Worm (Caenorhabditis elegans) whole organism, early embryonic: Measurements from ENCODE around the gene W04E12.3.

ENCODE experiments used
- aly-1 ChIP-seq: sonication (generic microtip); optimal IDR thresholded peaks from 2 replicates; lab custom pipeline; 2016; ENCODE audit warnings: missing genetic modification characterization, missing compliant biosample characterization
- ama-1 ChIP-seq: fragments of 150-350 bp; optimal IDR thresholded peaks from 2 replicates; lab custom pipeline; 2014
- hmbx-1 ChIP-seq: sonication (generic microtip); optimal IDR thresholded peaks from 2 replicates; lab custom pipeline; 2016; ENCODE audit warnings: mild to moderate bottlenecking, missing genetic modification characterization, missing compliant biosample characterization
- pes-1 ChIP-seq: fragments of 200-800 bp; sonication (Bioruptor generic); IDR thresholded peaks from 2 replicates; pipeline ENCODE4 v1.3.6; 2022; ENCODE audit warnings: missing genetic modification reagents, missing genetic modification characterization, missing compliant biosample characterization
- tbx-11 ChIP-seq: fragments of 200-800 bp; sonication (Bioruptor generic); IDR thresholded peaks from 2 replicates; pipeline ENCODE4 v1.3.6; 2022; ENCODE audit warnings: missing genetic modification characterization, missing compliant biosample characterization

DNA sequence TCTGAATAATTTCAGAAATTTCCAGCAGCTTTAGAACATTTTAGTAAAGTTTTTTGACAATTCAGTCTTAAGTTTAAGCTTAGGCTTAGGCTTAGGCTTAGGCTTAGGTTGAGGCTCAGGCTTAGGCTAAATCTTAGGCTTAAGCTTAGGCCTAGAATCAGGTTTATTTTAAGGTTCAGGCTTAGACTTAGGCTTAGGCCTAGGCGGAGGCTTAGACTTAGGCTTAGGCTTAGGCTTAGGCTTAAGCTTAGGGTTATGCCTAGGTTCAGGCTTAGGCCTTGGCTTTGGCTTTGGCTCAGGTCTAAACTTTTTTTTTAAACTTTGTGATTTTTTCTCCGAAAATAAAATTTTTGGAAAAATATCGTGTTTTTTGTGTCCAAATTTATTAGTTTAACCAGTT is 23.1 kb upstream of the W04E12.3 start:
- no peak for TF ChIP-seq tbx-11 (GFP tag; lab: Robert Waterston, UW)
- TF ChIP-seq ama-1 (lab: Kevin White, UChicago) = no peak
- TF ChIP-seq hmbx-1 (tag; lab: Kevin White, UChicago) = no peak
- TF ChIP-seq aly-1 (tag; lab: Kevin White, UChicago) = no peak
- no peak for TF ChIP-seq pes-1 (GFP tag; lab: Robert Waterston, UW)
